Fruit fly (Drosophila melanogaster): ENCODE results near the gene CG42557.

DNA sequence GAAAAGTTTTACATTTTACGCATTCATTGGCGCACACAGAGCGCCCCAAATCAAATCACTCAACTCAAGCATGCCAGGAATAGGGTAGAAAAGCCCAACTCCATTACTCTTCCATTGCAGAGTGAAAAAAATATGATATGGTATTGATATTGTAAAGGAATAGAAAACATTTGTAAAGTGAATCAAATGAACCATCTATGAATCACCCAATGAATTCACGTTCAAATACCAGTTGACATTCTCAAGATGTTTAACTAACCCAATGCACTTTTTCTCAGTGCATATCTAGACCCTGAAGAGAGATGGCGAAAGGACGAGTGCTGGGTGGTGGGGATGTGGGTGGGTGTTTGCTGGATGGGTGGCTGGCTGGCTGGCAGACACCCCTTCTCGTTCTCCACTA is 45.5 kb downstream of the CG42557 start:
- no peak for TF ChIP-seq CG8478 (optimal IDR thresholded peaks at IDR 0.05)
- no peak for TF ChIP-seq CTCF (optimal IDR thresholded peaks at IDR 0.05)

All from S2 (cell line).